Worm (Caenorhabditis elegans): ENCODE data around the gene fmil-1.

fmil-1 gene

ce11 chrIV:3654214-3654613 is 14.3 kb downstream of the fmil-1 start:
- TF ChIP-seq nhr-85 (tag) (peak; percentile 84), nhr-77 (tag; optimal IDR thresholded peaks at IDR 0.05) (peak; percentile 27), blmp-1 (tag; optimal IDR thresholded peaks at IDR 0.05) (peak; percentile 74), hlh-17 (GFP tag; optimal IDR thresholded peaks at IDR 0.05; ENCODE audit: borderline replicate concordance) (no peak), sox-4 (tag; optimal IDR thresholded peaks at IDR 0.05) (no peak), mef-2 (tag; optimal IDR thresholded peaks at IDR 0.05) (peak; percentile 16), ets-5 (GFP tag; IDR thresholded peaks at IDR 0.05) (no peak), alr-1 (tag; optimal IDR thresholded peaks at IDR 0.05; ENCODE audit: borderline replicate concordance) (no peak), lin-14 (GFP tag; optimal IDR thresholded peaks at IDR 0.05) (peak; percentile 91), dsc-1 (tag; optimal IDR thresholded peaks at IDR 0.05) (peak; percentile 17), F16B12.6 (tag; optimal IDR thresholded peaks at IDR 0.05) (no peak), ceh-8 (GFP tag; optimal IDR thresholded peaks at IDR 0.05) (no peak), xbp-1 (tag; optimal IDR thresholded peaks at IDR 0.05) (peak; percentile 36), egl-27 (tag; optimal IDR thresholded peaks at IDR 0.05) (peak in 1 of 2 experiments; percentile 9), nhr-20 (tag; optimal IDR thresholded peaks at IDR 0.05) (peak; percentile 92), hlh-4 (tag; optimal IDR thresholded peaks at IDR 0.05) (no peak), aly-2 (tag; optimal IDR thresholded peaks at IDR 0.05) (no peak), sptf-1 (tag; optimal IDR thresholded peaks at IDR 0.05) (no peak), egl-13 (tag; optimal IDR thresholded peaks at IDR 0.05) (no peak), ztf-11 (tag; optimal IDR thresholded peaks at IDR 0.05) (no peak), snu-23 (GFP tag; optimal IDR thresholded peaks at IDR 0.05) (peak; percentile 87), efl-3 (GFP tag; optimal IDR thresholded peaks at IDR 0.05) (no peak), nhr-12 (tag; optimal IDR thresholded peaks at IDR 0.05) (no peak), rnt-1 (tag; optimal IDR thresholded peaks at IDR 0.05) (peak; percentile 94), elt-3 (tag; optimal IDR thresholded peaks at IDR 0.05) (peak in 2 of 6 experiments; percentile 24 to 25), snpc-4 (tag; optimal IDR thresholded peaks at IDR 0.05) (no peak), nhr-19 (GFP tag; conservative IDR thresholded peaks at IDR 0.05) (peak; percentile 94), mdl-1 (tag; optimal IDR thresholded peaks at IDR 0.05) (peak in 1 of 2 experiments; percentile 90), nhr-47 (tag; optimal IDR thresholded peaks at IDR 0.05) (peak; percentile 70), dpl-1 (GFP tag; optimal IDR thresholded peaks at IDR 0.05) (peak in 2 of 3 experiments; percentile 15), fkh-8 (tag; optimal IDR thresholded peaks at IDR 0.05) (no peak), fos-1 (tag; optimal IDR thresholded peaks at IDR 0.05) (no peak), unc-130 (tag; optimal IDR thresholded peaks at IDR 0.05) (peak; percentile 84), ceh-88 (GFP tag; IDR thresholded peaks at IDR 0.05) (no peak; the same call in 1 of the 2 replicates), fkh-4 (tag; optimal IDR thresholded peaks at IDR 0.05; ENCODE audit: borderline replicate concordance) (no peak), mep-1 (tag; optimal IDR thresholded peaks at IDR 0.05) (no peak), ztf-4 (tag; optimal IDR thresholded peaks at IDR 0.05) (peak; percentile 70), jun-1 (tag; optimal IDR thresholded peaks at IDR 0.05) (peak; percentile 5), lin-39 (tag; optimal IDR thresholded peaks at IDR 0.05) (peak; percentile 3), swsn-7 (tag; optimal IDR thresholded peaks at IDR 0.05) (peak; percentile 68), lsy-2 (tag; optimal IDR thresholded peaks at IDR 0.05) (peak; percentile 56 to 76), nhr-237 (tag; optimal IDR thresholded peaks at IDR 0.05) (no peak), tlp-1 (tag; optimal IDR thresholded peaks at IDR 0.05) (no peak), hpl-2 (GFP tag; optimal IDR thresholded peaks at IDR 0.05) (no peak), C34B4.2 (tag; optimal IDR thresholded peaks at IDR 0.05) (no peak), efl-1 (optimal IDR thresholded peaks at IDR 0.05) (peak; percentile 11 to 39), efl-1 (GFP tag; optimal IDR thresholded peaks at IDR 0.05 in 1 of 2) (peak; percentile 2 to 86), fkh-10 (GFP tag; optimal IDR thresholded peaks at IDR 0.05) (no peak), vab-15 (tag; optimal IDR thresholded peaks at IDR 0.05) (no peak), ceh-82 (tag; optimal IDR thresholded peaks at IDR 0.05) (peak in 1 of 3 experiments; percentile 2), unc-98 (GFP tag; IDR thresholded peaks at IDR 0.05) (peak; percentile 63; the same call in 1 of the 2 replicates), nhr-84 (tag; optimal IDR thresholded peaks at IDR 0.05) (no peak), pax-3 (tag; optimal IDR thresholded peaks at IDR 0.05) (peak; percentile 15), unc-30 (tag; optimal IDR thresholded peaks at IDR 0.05) (no peak)

All from whole organism, L1 larva.